Fruit fly (Drosophila melanogaster): ENCODE measurements around the gene CG33920.

CG33920 gene

DNA sequence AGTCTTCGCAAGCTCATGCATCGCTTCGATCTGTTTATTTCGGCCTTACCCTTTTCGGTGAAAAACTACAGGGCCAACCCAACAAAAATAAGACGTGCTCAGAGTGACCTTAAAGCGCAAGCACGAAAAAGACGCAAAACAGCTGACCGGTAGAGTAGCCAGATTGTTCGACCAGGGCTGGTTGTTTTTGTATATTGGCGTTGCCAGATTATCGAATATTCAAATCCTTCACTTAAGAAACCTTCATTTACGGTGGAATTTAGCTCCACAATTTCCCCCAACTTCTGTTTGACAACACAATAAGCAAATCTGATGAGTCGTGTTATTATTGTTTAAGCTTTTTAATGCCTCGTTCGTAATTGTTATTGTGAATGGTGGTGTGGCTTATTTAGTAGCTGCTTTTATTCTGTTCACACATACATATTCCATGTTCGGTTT, 8.9 kb upstream of the CG33920 start, which contains the start of gene Chchd3 (continued):
- TF ChIP-seq lov (optimal IDR thresholded peaks at IDR 0.05) (no peak), lov (GFP tag; IDR thresholded peaks at IDR 0.05) (peak; percentile 16; the same call in 1 of the 3 replicates), wek (GFP tag; optimal IDR thresholded peaks at IDR 0.05) (no peak), CG10565 (GFP tag; optimal IDR thresholded peaks at IDR 0.05) (no peak), CG10979 (tag; optimal IDR thresholded peaks at IDR 0.05) (peak; percentile 6), CG12942 (GFP tag; optimal IDR thresholded peaks at IDR 0.05) (no peak), gem (tag; optimal IDR thresholded peaks at IDR 0.05) (no peak), Fer1 (GFP tag; optimal IDR thresholded peaks at IDR 0.05) (no peak), slou (GFP tag; optimal IDR thresholded peaks at IDR 0.05) (no peak), corto (GFP tag; optimal IDR thresholded peaks at IDR 0.05) (no peak), Atf-2 (GFP tag; optimal IDR thresholded peaks at IDR 0.05) (no peak), stc (GFP tag; IDR thresholded peaks at IDR 0.05) (no peak), repo (GFP tag; optimal IDR thresholded peaks at IDR 0.05) (peak; percentile 7), CG30020 (tag; optimal IDR thresholded peaks at IDR 0.05) (no peak), maf-S (GFP tag; optimal IDR thresholded peaks at IDR 0.05) (peak; percentile 29), Elba2 (GFP tag; optimal IDR thresholded peaks at IDR 0.05) (peak; percentile 31), CG32767 (GFP tag; IDR thresholded peaks at IDR 0.05) (no peak), Hr78 (GFP tag; optimal IDR thresholded peaks at IDR 0.05) (no peak), CG9932 (GFP tag; IDR thresholded peaks at IDR 0.05) (peak; percentile 48), Ravus (GFP tag; IDR thresholded peaks at IDR 0.05) (no peak), CHES-1-like (GFP tag; optimal IDR thresholded peaks at IDR 0.05) (peak; percentile 48), Doc2 (GFP tag; IDR thresholded peaks at IDR 0.05) (no peak), sug (tag; optimal IDR thresholded peaks at IDR 0.05) (peak; percentile 6), slp2 (GFP tag; optimal IDR thresholded peaks at IDR 0.05) (no peak), CG6813 (GFP tag; optimal IDR thresholded peaks at IDR 0.05) (no peak), Dref (GFP tag; IDR thresholded peaks at IDR 0.05) (peak; percentile 41), hth (optimal IDR thresholded peaks at IDR 0.05) (no peak), CG12659 (GFP tag; optimal IDR thresholded peaks at IDR 0.05) (peak; percentile 58), cato (GFP tag; optimal IDR thresholded peaks at IDR 0.05; ENCODE audit: borderline replicate concordance) (no peak), pan (optimal IDR thresholded peaks at IDR 0.05) (no peak), pan (GFP tag; optimal IDR thresholded peaks at IDR 0.05 in 1 of 2, IDR thresholded peaks at IDR 0.05 in 1 of 2) (no peak), az2 (GFP tag; optimal IDR thresholded peaks at IDR 0.05) (no peak), CG9215 (GFP tag; IDR thresholded peaks at IDR 0.05) (no peak), Opbp (GFP tag; IDR thresholded peaks at IDR 0.05; ENCODE audit: partially characterized antibody) (peak; percentile 43; the same call in 2 of the 3 replicates), Taf1 (GFP tag; IDR thresholded peaks at IDR 0.05) (no peak), H15 (GFP tag; IDR thresholded peaks at IDR 0.05) (no peak), gsb (GFP tag; IDR thresholded peaks at IDR 0.05) (no peak), her (GFP tag; optimal IDR thresholded peaks at IDR 0.05) (peak; percentile 6), CG10321 (GFP tag; IDR thresholded peaks at IDR 0.05) (no peak), CG2875 (GFP tag; optimal IDR thresholded peaks at IDR 0.05) (no peak), CG2889 (GFP tag; IDR thresholded peaks at IDR 0.05) (no peak), yki (optimal IDR thresholded peaks at IDR 0.05) (no peak), crol (GFP tag; IDR thresholded peaks at IDR 0.05) (no peak), tio (GFP tag; optimal IDR thresholded peaks at IDR 0.05) (no peak), Med (GFP tag) (peak; percentile 80), onecut (GFP tag; IDR thresholded peaks at IDR 0.05) (no peak), CG6689 (GFP tag; IDR thresholded peaks at IDR 0.05) (no peak), exex (tag; optimal IDR thresholded peaks at IDR 0.05) (no peak), tap (tag; optimal IDR thresholded peaks at IDR 0.05) (no peak), Hsf (GFP tag; optimal IDR thresholded peaks at IDR 0.05) (no peak), CG43689 (GFP tag; IDR thresholded peaks at IDR 0.05) (no peak), dan (GFP tag; IDR thresholded peaks at IDR 0.05) (no peak), fd3F (GFP tag; optimal IDR thresholded peaks at IDR 0.05) (no peak), vvl (GFP tag; IDR thresholded peaks at IDR 0.05) (peak; percentile 57)

Measured in whole organism, embryonic.